Worm (Caenorhabditis elegans) whole organism, L4/young adult: ENCODE measurements around the gene pck-3.

Experiments
- W03F9.2 ChIP-seq: fragments of 150-350 bp; optimal IDR thresholded peaks from 2 replicates; lab custom pipeline; 2014; ENCODE audit warnings: missing biosample characterization, missing genetic modification characterization
- dao-5 ChIP-seq: sonication (generic microtip); optimal IDR thresholded peaks from 2 replicates; lab custom pipeline; 2016; ENCODE audit warnings: missing genotype, missing genetic modification characterization, moderate library complexity, missing compliant biosample characterization
- him-1 ChIP-seq: sonication (generic microtip); optimal IDR thresholded peaks from 2 replicates; lab custom pipeline; 2016; ENCODE audit warnings: missing genotype, missing genetic modification reagents, missing genetic modification characterization, missing compliant biosample characterization

DNA sequence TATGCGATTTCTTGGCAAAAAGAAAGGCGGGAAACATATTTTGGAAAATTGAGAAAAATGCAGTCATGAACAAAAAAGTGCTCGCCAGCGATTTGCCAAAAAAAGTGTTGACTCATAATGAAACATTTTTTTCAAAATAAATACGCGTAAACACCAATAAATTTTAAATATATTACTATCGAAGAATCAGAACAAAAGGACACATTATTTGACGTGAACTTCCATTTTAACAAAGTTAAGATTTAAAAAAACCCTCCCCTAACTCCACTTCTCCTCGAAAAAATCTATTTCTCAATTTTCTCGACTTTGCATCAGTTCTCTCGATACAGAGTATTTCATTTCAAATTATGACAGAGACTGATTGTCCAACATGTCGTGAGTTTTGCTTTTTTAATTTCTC lies at the start of gene pck-3:
- TF ChIP-seq dao-5 (tag; lab: Kevin White, UChicago) = no peak
- no peak for TF ChIP-seq W03F9.2 (tag; lab: Kevin White, UChicago)
- no peak for TF ChIP-seq him-1 (tag; lab: Kevin White, UChicago)
